Worm (Caenorhabditis elegans): ENCODE data around the gene T22B7.7.

The T22B7.7 gene

ce11 chrX:5629941-5630340 is 23.9 kb downstream of the T22B7.7 start, which contains the start of gene argn-1:
argn-1 (plus strand) TSS chrX:5630023.
- no peak for TF ChIP-seq tbx-11 (GFP tag; IDR thresholded peaks at IDR 0.05)
- TF ChIP-seq B0310.2 (tag; optimal IDR thresholded peaks at IDR 0.05): no peak
- TF ChIP-seq tra-4 (tag; optimal IDR thresholded peaks at IDR 0.05): no peak
- TF ChIP-seq scrt-1 (GFP tag; IDR thresholded peaks at IDR 0.05): no peak
- TF ChIP-seq aly-1 (tag; optimal IDR thresholded peaks at IDR 0.05): no peak
- TF ChIP-seq ceh-36 (tag; optimal IDR thresholded peaks at IDR 0.05): no peak
- no peak for TF ChIP-seq ets-7 (tag; optimal IDR thresholded peaks at IDR 0.05)
- TF ChIP-seq ceh-13 (GFP tag; optimal IDR thresholded peaks at IDR 0.05): no peak
- no peak for TF ChIP-seq hnd-1 (tag; optimal IDR thresholded peaks at IDR 0.05)
- no peak for TF ChIP-seq hmbx-1 (tag; optimal IDR thresholded peaks at IDR 0.05)
- no peak for TF ChIP-seq pes-1 (GFP tag; IDR thresholded peaks at IDR 0.05)
- no peak for TF ChIP-seq sea-1 (GFP tag; conservative IDR thresholded peaks at IDR 0.05)

ce11 chrX:5628432-5628977 is 25.4 kb downstream of the T22B7.7 start:
- TF ChIP-seq flt-1 (GFP tag; IDR thresholded peaks at IDR 0.05) (no peak), hmg-4 (GFP tag; optimal IDR thresholded peaks at IDR 0.05) (no peak), aly-1 (tag; optimal IDR thresholded peaks at IDR 0.05) (no peak), ets-7 (tag; optimal IDR thresholded peaks at IDR 0.05) (no peak), tbx-11 (GFP tag; IDR thresholded peaks at IDR 0.05) (no peak), ceh-36 (tag; optimal IDR thresholded peaks at IDR 0.05) (no peak), scrt-1 (GFP tag; IDR thresholded peaks at IDR 0.05) (no peak), ceh-13 (GFP tag; optimal IDR thresholded peaks at IDR 0.05) (no peak)

ce11 chrX:5621793-5622192 is 32.1 kb downstream of the T22B7.7 start:
- TF ChIP-seq aly-1 (tag; optimal IDR thresholded peaks at IDR 0.05) (no peak), hmg-4 (GFP tag; optimal IDR thresholded peaks at IDR 0.05) (no peak), F13C5.2 (tag; optimal IDR thresholded peaks at IDR 0.05) (no peak), ama-1 (optimal IDR thresholded peaks at IDR 0.05) (no peak), hmbx-1 (tag; optimal IDR thresholded peaks at IDR 0.05) (no peak), ceh-36 (tag; optimal IDR thresholded peaks at IDR 0.05) (no peak), tra-4 (tag; optimal IDR thresholded peaks at IDR 0.05) (no peak), flt-1 (GFP tag; IDR thresholded peaks at IDR 0.05) (no peak)

- no peak for TF ChIP-seq hmbx-1 (tag; optimal IDR thresholded peaks at IDR 0.05)
- no peak for TF ChIP-seq ceh-36 (tag; optimal IDR thresholded peaks at IDR 0.05)
- TF ChIP-seq tra-4 (tag; optimal IDR thresholded peaks at IDR 0.05): no peak
- no peak for TF ChIP-seq flt-1 (GFP tag; IDR thresholded peaks at IDR 0.05)
- TF ChIP-seq hmg-4 (GFP tag; optimal IDR thresholded peaks at IDR 0.05): no peak
Measured at ce11 chrX:5616000-5616399, 37.9 kb downstream of the T22B7.7 start.

ce11 chrX:5611155-5611554 is 42.7 kb downstream of the T22B7.7 start, which contains the start of gene octr-1:
octr-1 (minus strand) TSS chrX:5611255.
- no peak for TF ChIP-seq sea-1 (GFP tag; conservative IDR thresholded peaks at IDR 0.05)
- no peak for TF ChIP-seq ets-7 (tag; optimal IDR thresholded peaks at IDR 0.05)
- TF ChIP-seq scrt-1 (GFP tag; IDR thresholded peaks at IDR 0.05): no peak
- TF ChIP-seq aly-1 (tag; optimal IDR thresholded peaks at IDR 0.05): no peak
- no peak for TF ChIP-seq tbx-37 (GFP tag; conservative IDR thresholded peaks at IDR 0.05)
- TF ChIP-seq ceh-36 (tag; optimal IDR thresholded peaks at IDR 0.05): no peak
- no peak for TF ChIP-seq tra-4 (tag; optimal IDR thresholded peaks at IDR 0.05)
- no peak for TF ChIP-seq B0310.2 (tag; optimal IDR thresholded peaks at IDR 0.05)
- TF ChIP-seq hmbx-1 (tag; optimal IDR thresholded peaks at IDR 0.05): no peak
- no peak for TF ChIP-seq tbx-11 (GFP tag; IDR thresholded peaks at IDR 0.05)
- TF ChIP-seq flt-1 (GFP tag; IDR thresholded peaks at IDR 0.05): no peak
- TF ChIP-seq ceh-13 (GFP tag; optimal IDR thresholded peaks at IDR 0.05): no peak
- no peak for TF ChIP-seq F13C5.2 (tag; optimal IDR thresholded peaks at IDR 0.05)
- no peak for TF ChIP-seq hnd-1 (tag; optimal IDR thresholded peaks at IDR 0.05)
- TF ChIP-seq ama-1 (optimal IDR thresholded peaks at IDR 0.05): no peak

- TF ChIP-seq B0310.2 (tag; optimal IDR thresholded peaks at IDR 0.05) (no peak), tbx-37 (GFP tag; conservative IDR thresholded peaks at IDR 0.05) (no peak), sea-1 (GFP tag; conservative IDR thresholded peaks at IDR 0.05) (no peak), hmbx-1 (tag; optimal IDR thresholded peaks at IDR 0.05) (no peak), ets-7 (tag; optimal IDR thresholded peaks at IDR 0.05) (no peak), scrt-1 (GFP tag; IDR thresholded peaks at IDR 0.05) (no peak), aly-1 (tag; optimal IDR thresholded peaks at IDR 0.05) (no peak), flt-1 (GFP tag; IDR thresholded peaks at IDR 0.05) (no peak), pes-1 (GFP tag; IDR thresholded peaks at IDR 0.05) (no peak), tra-4 (tag; optimal IDR thresholded peaks at IDR 0.05) (no peak), ceh-13 (GFP tag; optimal IDR thresholded peaks at IDR 0.05) (no peak), ceh-36 (tag; optimal IDR thresholded peaks at IDR 0.05) (no peak), hmg-4 (GFP tag; optimal IDR thresholded peaks at IDR 0.05) (no peak), hnd-1 (tag; optimal IDR thresholded peaks at IDR 0.05) (no peak), F13C5.2 (tag; optimal IDR thresholded peaks at IDR 0.05) (no peak), tbx-11 (GFP tag; IDR thresholded peaks at IDR 0.05) (no peak)
Measured at ce11 chrX:5605049-5605448, 48.8 kb downstream of the T22B7.7 start.

- TF ChIP-seq B0310.2 (tag; optimal IDR thresholded peaks at IDR 0.05) (no peak), tbx-11 (GFP tag; IDR thresholded peaks at IDR 0.05) (no peak), hnd-1 (tag; optimal IDR thresholded peaks at IDR 0.05) (no peak), ceh-13 (GFP tag; optimal IDR thresholded peaks at IDR 0.05) (no peak), ceh-36 (tag; optimal IDR thresholded peaks at IDR 0.05) (no peak), ets-7 (tag; optimal IDR thresholded peaks at IDR 0.05) (no peak), pes-1 (GFP tag; IDR thresholded peaks at IDR 0.05) (no peak), F13C5.2 (tag; optimal IDR thresholded peaks at IDR 0.05) (no peak), aly-1 (tag; optimal IDR thresholded peaks at IDR 0.05) (no peak), hmbx-1 (tag; optimal IDR thresholded peaks at IDR 0.05) (no peak), flt-1 (GFP tag; IDR thresholded peaks at IDR 0.05) (no peak), hmg-4 (GFP tag; optimal IDR thresholded peaks at IDR 0.05) (no peak), scrt-1 (GFP tag; IDR thresholded peaks at IDR 0.05) (no peak), tra-4 (tag; optimal IDR thresholded peaks at IDR 0.05) (no peak), sea-1 (GFP tag; conservative IDR thresholded peaks at IDR 0.05) (no peak)
Measured at ce11 chrX:5603338-5603816, 50.5 kb downstream of the T22B7.7 start, which contains the start of gene F14D12.1. F14D12.1 (plus strand) TSS chrX:5603766.

Data from whole organism, early embryonic.